Fruit fly (Drosophila melanogaster) whole organism, wandering third instar larva: ENCODE measurements around the gene Mst57Da.

Experiments
- CG32264 ChIP-seq: fragments of 200-800 bp; sonication (Bioruptor generic); optimal IDR thresholded peaks from 2 replicates; lab custom pipeline; 2016; ENCODE audit warnings: missing biosample characterization, missing genetic modification characterization
- GATAd ChIP-seq: sonication (Bioruptor generic); optimal IDR thresholded peaks from 2 replicates; lab custom pipeline; 2016; ENCODE audit warnings: missing biosample characterization, missing genetic modification characterization
- HLH106 ChIP-seq: fragments of 200-800 bp; optimal IDR thresholded peaks from 3 replicates; lab custom pipeline; 2019; ENCODE audit warnings: missing biosample characterization, mild to moderate bottlenecking, missing genetic modification characterization, moderate library complexity
- Mio ChIP-seq: sonication (Bioruptor generic); optimal IDR thresholded peaks from 2 replicates; lab custom pipeline; 2016; ENCODE audit warnings: missing biosample characterization, missing genetic modification characterization
- Myc ChIP-seq: fragments of >200 bp; optimal IDR thresholded peaks from 2 replicates; lab custom pipeline; 2017
- N ChIP-seq: fragments of >200 bp; optimal IDR thresholded peaks from 2 replicates; lab custom pipeline; 2018; ENCODE audit warnings: missing biosample characterization, missing external identifiers, missing genetic modification characterization
- Sp1 ChIP-seq: fragments of 200-800 bp; sonication (Bioruptor generic); optimal IDR thresholded peaks from 3 replicates; lab custom pipeline; 2019; ENCODE audit warnings: missing biosample characterization, mild to moderate bottlenecking, missing genetic modification characterization, moderate library complexity
- dmrt93B ChIP-seq: fragments of 200-800 bp; sonication (Bioruptor generic); optimal IDR thresholded peaks from 2 replicates; lab custom pipeline; 2018; ENCODE audit warnings: missing biosample characterization, mild to moderate bottlenecking, missing genetic modification characterization
- h ChIP-seq: fragments of 200-800 bp; sonication (Bioruptor generic); optimal IDR thresholded peaks from 3 replicates; lab custom pipeline; 2016; ENCODE audit warnings: missing biosample characterization, mild to moderate bottlenecking, missing genetic modification characterization
- pan ChIP-seq: fragments of >200 bp; optimal IDR thresholded peaks from 2 replicates; lab custom pipeline; 2017
- psq ChIP-seq: fragments of 200-800 bp; sonication (Bioruptor generic); optimal IDR thresholded peaks from 3 replicates; lab custom pipeline; 2017; ENCODE audit warnings: missing biosample characterization, mild to moderate bottlenecking, missing genetic modification characterization, moderate library complexity
- sage ChIP-seq: fragments of 200-800 bp; sonication (Bioruptor generic); optimal IDR thresholded peaks from 2 replicates; lab custom pipeline; 2016; ENCODE audit warnings: missing biosample characterization, mild to moderate bottlenecking, missing genetic modification characterization
- sv ChIP-seq: fragments of 200-800 bp; sonication (Bioruptor generic); optimal IDR thresholded peaks from 3 replicates; lab custom pipeline; 2016; ENCODE audit warnings: missing biosample characterization, missing genetic modification characterization

dm6 chr3R:25851224-25851682 lies 19.6 kb upstream of the Mst57Da start, which contains the start of the genes CG14545 and CG5886:
- no peak for TF ChIP-seq CG32264 (GFP tag; lab: Kevin White, UChicago)
- TF ChIP-seq N (GFP tag; lab: Kevin White, UChicago): no peak
- no peak for TF ChIP-seq psq (GFP tag; lab: Kevin White, UChicago)
- no peak for TF ChIP-seq sage (GFP tag; lab: Kevin White, UChicago)
- no peak for TF ChIP-seq HLH106 (tag; lab: Kevin White, UChicago)
- no peak for TF ChIP-seq dmrt93B
- TF ChIP-seq Mio: no peak
- no peak for TF ChIP-seq sv (GFP tag; lab: Kevin White, UChicago)
- TF ChIP-seq h (GFP tag; lab: Kevin White, UChicago): no peak
- no peak for TF ChIP-seq Sp1 (GFP tag; lab: Kevin White, UChicago)
- peak; percentile 55 for TF ChIP-seq Myc (lab: Kevin White, UChicago)
- TF ChIP-seq GATAd (GFP tag; lab: Kevin White, UChicago): no peak
- TF ChIP-seq pan (lab: Kevin White, UChicago): no peak
